In the genomic region with DNA sequence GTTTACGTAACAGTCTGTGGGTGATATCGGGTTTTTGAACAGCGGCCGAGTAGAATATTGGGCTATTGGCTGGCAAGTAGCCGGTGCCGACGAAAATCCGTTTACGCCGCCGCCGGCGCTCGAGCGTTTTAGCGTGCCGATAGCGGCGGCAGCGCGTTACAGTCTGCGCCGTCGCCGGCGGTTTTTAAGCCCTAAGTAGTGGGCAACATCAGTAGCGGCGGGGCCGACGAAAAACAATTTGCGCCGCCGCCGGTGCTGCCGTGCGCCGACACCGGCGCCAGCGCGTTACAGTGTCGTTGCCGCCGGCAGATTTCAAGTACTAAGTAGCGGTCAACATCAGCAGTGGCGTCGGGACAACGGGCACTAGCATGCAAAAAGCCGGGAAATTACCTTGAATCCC, we compare ENCODE assay signal across 3 worm cellular contexts.
TF ChIP-seq lines count a peak whose summit lies in the region.

No protein-coding gene starts in this region.

TF ChIP-seq in whole organism, L4 larva, 104 proteins besides CTCF, POLR2A, EP300 and RAD21:
- TF ChIP-seq mep-1 (tag; optimal IDR thresholded peaks at IDR 0.05; lab: Kevin White, UChicago) (no peak), ctbp-1 (GFP tag; IDR thresholded peaks at IDR 0.05; lab: Robert Waterston, UW) (no peak), R02D3.7 (tag; optimal IDR thresholded peaks at IDR 0.05; lab: Kevin White, UChicago) (no peak), dmd-9 (GFP tag; IDR thresholded peaks at IDR 0.05; lab: Robert Waterston, UW) (0 out of 2 replicates have a peak, but pooled peaks have one; percentile 17), nhr-28 (tag; optimal IDR thresholded peaks at IDR 0.05; lab: Kevin White, UChicago) (no peak), aha-1 (tag; lab: Kevin White, UChicago) (peak; percentile 31), ceh-20 (GFP tag; IDR thresholded peaks at IDR 0.05; lab: Robert Waterston, UW) (no peak), pha-4 (GFP tag; IDR thresholded peaks at IDR 0.05; lab: Robert Waterston, UW) (peak; percentile 31; the same call in 1 of the 2 replicates), pha-4 (tag; optimal IDR thresholded peaks at IDR 0.05; lab: Kevin White, UChicago) (no peak), F44E2.7 (GFP tag; IDR thresholded peaks at IDR 0.05; lab: Robert Waterston, UW) (no peak), lin-38 (GFP tag; IDR thresholded peaks at IDR 0.05; lab: Robert Waterston, UW) (0 out of 2 replicates have a peak, but pooled peaks have one; percentile 28), egl-43 (GFP tag; IDR thresholded peaks at IDR 0.05; lab: Robert Waterston, UW) (0 out of 2 replicates have a peak, but pooled peaks have one; percentile 36), lin-15B (tag; optimal IDR thresholded peaks at IDR 0.05; lab: Kevin White, UChicago) (no peak), zfp-2 (tag; optimal IDR thresholded peaks at IDR 0.05; lab: Kevin White, UChicago) (no peak), set-16 (GFP tag; IDR thresholded peaks at IDR 0.05; lab: Robert Waterston, UW) (peak; percentile 82), lin-29 (GFP tag; IDR thresholded peaks at IDR 0.05; lab: Robert Waterston, UW) (no peak), attf-4 (tag; optimal IDR thresholded peaks at IDR 0.05; lab: Kevin White, UChicago) (no peak), T20F7.1 (GFP tag; optimal IDR thresholded peaks at IDR 0.05; lab: Kevin White, UChicago) (no peak), daf-8 (GFP tag; IDR thresholded peaks at IDR 0.05; lab: Robert Waterston, UW) (no peak), hmg-1.1 (GFP tag; IDR thresholded peaks at IDR 0.05; lab: Robert Waterston, UW) (0 out of 2 replicates have a peak, but pooled peaks have one; percentile 5), lim-7 (GFP tag; IDR thresholded peaks at IDR 0.05; lab: Robert Waterston, UW) (no peak), mxl-2 (GFP tag; conservative IDR thresholded peaks at IDR 0.05; lab: Robert Waterston, UW) (no peak), mdl-1 (tag; optimal IDR thresholded peaks at IDR 0.05; lab: Kevin White, UChicago) (no peak), lin-13 (GFP tag; optimal IDR thresholded peaks at IDR 0.05; lab: Kevin White, UChicago) (no peak)

TF ChIP-seq in whole organism, early embryonic, 17 proteins besides CTCF, POLR2A, EP300 and RAD21:
- TF ChIP-seq ceh-36 (tag; optimal IDR thresholded peaks at IDR 0.05; lab: Kevin White, UChicago) (no peak), tbx-11 (GFP tag; IDR thresholded peaks at IDR 0.05; lab: Robert Waterston, UW) (no peak), tra-4 (tag; optimal IDR thresholded peaks at IDR 0.05; lab: Kevin White, UChicago) (no peak), pes-1 (GFP tag; IDR thresholded peaks at IDR 0.05; lab: Robert Waterston, UW) (0 out of 2 replicates have a peak, but pooled peaks have one; percentile 21)

TF ChIP-seq in whole organism, young adult, 124 proteins besides CTCF, POLR2A, EP300 and RAD21:
- TF ChIP-seq zfh-2 (GFP tag; conservative IDR thresholded peaks at IDR 0.05; lab: Robert Waterston, UW) (peak; percentile 69), egrh-3 (GFP tag; IDR thresholded peaks at IDR 0.05; lab: Robert Waterston, UW) (peak; percentile 44; the same call in 1 of the 2 replicates), nfyb-1 (GFP tag; IDR thresholded peaks at IDR 0.05; lab: Robert Waterston, UW) (no peak)
